Worm (Caenorhabditis elegans) whole organism, late embryonic: ENCODE measurements around the gene klf-1.

Source experiments
- C08G9.2 ChIP-seq: sonication (generic microtip); optimal IDR thresholded peaks from 2 replicates; lab custom pipeline; 2016; ENCODE audit warnings: mild to moderate bottlenecking, missing genetic modification characterization, moderate library complexity, missing compliant biosample characterization
- C38D4.7 ChIP-seq: fragments of 200-800 bp; sonication (Bioruptor generic); optimal IDR thresholded peaks from 2 replicates; lab custom pipeline; 2018; ENCODE audit warnings: mild to moderate bottlenecking, missing genetic modification characterization, moderate library complexity, missing compliant biosample characterization
- Y22D7AL.16 ChIP-seq: sonication (generic microtip); optimal IDR thresholded peaks from 2 replicates; lab custom pipeline; 2016; ENCODE audit warnings: missing genetic modification characterization, missing compliant biosample characterization
- ahr-1 ChIP-seq: sonication (generic microtip); optimal IDR thresholded peaks from 2 replicates; lab custom pipeline; 2016; ENCODE audit warnings: missing genetic modification characterization, missing compliant biosample characterization
- fkh-10 ChIP-seq: fragments of 150-350 bp; optimal IDR thresholded peaks from 2 replicates; lab custom pipeline; 2014; ENCODE audit warnings: missing biosample characterization, missing genetic modification reagents, missing genetic modification characterization
- fkh-6 ChIP-seq: sonication (generic microtip); optimal IDR thresholded peaks from 2 replicates; lab custom pipeline; 2016; ENCODE audit warnings: missing genetic modification characterization, missing compliant biosample characterization
- hlh-13 ChIP-seq: fragments of 200-800 bp; sonication (Bioruptor generic); optimal IDR thresholded peaks from 2 replicates; lab custom pipeline; 2018; ENCODE audit warnings: mild to moderate bottlenecking, missing genetic modification characterization, missing compliant biosample characterization
- hlh-15 ChIP-seq: sonication (generic microtip); optimal IDR thresholded peaks from 2 replicates; lab custom pipeline; 2016; ENCODE audit warnings: missing genetic modification characterization, missing compliant biosample characterization
- lim-6 ChIP-seq: sonication (generic microtip); optimal IDR thresholded peaks from 2 replicates; lab custom pipeline; 2016; ENCODE audit warnings: missing genetic modification characterization, missing compliant biosample characterization
- pha-4 ChIP-seq: fragments of 150-350 bp; optimal IDR thresholded peaks from 2 replicates; lab custom pipeline; 2018; ENCODE audit warnings: missing biosample characterization, missing genetic modification reagents, missing genetic modification characterization
- sox-4 ChIP-seq: sonication (generic microtip); optimal IDR thresholded peaks from 2 replicates; lab custom pipeline; 2017; ENCODE audit warnings: mild to moderate bottlenecking, missing genetic modification characterization, inconsistent platforms, missing compliant biosample characterization
- unc-86 ChIP-seq: sonication (generic microtip); optimal IDR thresholded peaks from 2 replicates; lab custom pipeline; 2016; ENCODE audit warnings: missing genetic modification characterization, missing compliant biosample characterization

- TF ChIP-seq pha-4 (tag; lab: Kevin White, UChicago): no peak
- no peak for TF ChIP-seq hlh-13
- TF ChIP-seq fkh-10: no peak
- no peak for TF ChIP-seq hlh-15 (tag; lab: Kevin White, UChicago)
- no peak for TF ChIP-seq C08G9.2 (tag; lab: Kevin White, UChicago)
- TF ChIP-seq C38D4.7: no peak
- no peak for TF ChIP-seq fkh-6 (tag; lab: Kevin White, UChicago)
- no peak for TF ChIP-seq ahr-1 (tag; lab: Kevin White, UChicago)
- no peak for TF ChIP-seq unc-86
- TF ChIP-seq sox-4 (tag; lab: Kevin White, UChicago): no peak
- no peak for TF ChIP-seq lim-6 (tag; lab: Kevin White, UChicago)
- TF ChIP-seq Y22D7AL.16: no peak
These were observed 25.1 kb downstream of the klf-1 start for ce11 chrIII:2899705-2900104.
